Worm (Caenorhabditis elegans): Measurements from ENCODE around the gene F26F2.11.

The F26F2.11 gene

DNA sequence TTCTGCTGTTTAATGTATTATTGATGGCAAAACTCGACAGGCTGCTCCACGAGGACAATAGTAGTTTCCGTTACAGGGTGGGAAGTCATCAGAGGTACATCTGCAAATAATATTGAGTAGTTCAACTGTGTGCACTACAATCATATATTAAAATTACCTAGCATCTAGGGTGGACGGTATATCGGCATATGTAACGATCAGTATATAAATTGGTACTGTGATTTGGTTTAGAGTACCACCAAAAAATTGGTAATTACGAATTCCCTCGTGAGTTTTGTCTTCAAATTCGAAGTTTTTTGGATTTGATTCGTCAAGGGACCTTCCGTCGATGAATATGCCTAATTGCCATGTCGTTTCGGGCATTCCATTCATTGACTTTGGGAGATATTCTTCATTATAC, 41.3 kb upstream of the F26F2.11 start, which contains the start of gene ttr-13:
Gene ttr-13, minus strand, starts transcription at position 101 of the 400 bp plus-strand sequence.
- TF ChIP-seq peb-1 (tag; optimal IDR thresholded peaks at IDR 0.05) (no peak), nhr-129 (tag; optimal IDR thresholded peaks at IDR 0.05) (no peak)

DNA sequence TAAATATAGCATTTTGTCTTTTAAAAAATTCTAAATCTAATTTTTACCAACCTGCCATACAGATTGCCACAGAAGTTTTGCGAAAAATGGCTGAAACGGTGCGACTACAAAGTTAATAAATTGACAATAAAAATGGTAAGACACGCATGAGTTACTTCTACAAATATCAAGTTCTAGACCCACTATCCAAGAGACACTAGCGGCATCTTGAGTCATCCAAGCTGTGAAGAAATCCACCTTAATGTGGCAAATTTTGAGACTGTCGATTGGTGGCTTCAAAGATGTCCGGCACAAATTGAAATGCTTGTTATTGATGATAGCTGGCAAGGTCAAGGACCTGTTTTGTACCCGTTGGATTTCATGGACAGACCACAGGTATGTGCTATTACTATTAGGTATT, 38.8 kb upstream of the F26F2.11 start, which contains the start of gene F46B3.16:
Gene F46B3.16, plus strand, starts transcription at position 301 of the 400 bp plus-strand sequence.
- no peak for TF ChIP-seq alr-1 (tag; optimal IDR thresholded peaks at IDR 0.05)
- TF ChIP-seq egl-27 (tag; optimal IDR thresholded peaks at IDR 0.05) = no peak
- TF ChIP-seq Y55F3AM.14 (GFP tag; optimal IDR thresholded peaks at IDR 0.05) = no peak
- TF ChIP-seq gmeb-1 (tag; optimal IDR thresholded peaks at IDR 0.05) = no peak
- TF ChIP-seq unc-39 (tag; optimal IDR thresholded peaks at IDR 0.05) = no peak
- no peak for TF ChIP-seq fos-1 (tag; optimal IDR thresholded peaks at IDR 0.05)
- TF ChIP-seq dmd-4 (tag; optimal IDR thresholded peaks at IDR 0.05) = no peak
- no peak for TF ChIP-seq ceh-82 (tag; optimal IDR thresholded peaks at IDR 0.05)
- no peak for TF ChIP-seq nhr-25 (tag; optimal IDR thresholded peaks at IDR 0.05)
- no peak for TF ChIP-seq ceh-16 (tag; optimal IDR thresholded peaks at IDR 0.05)
- no peak for TF ChIP-seq crh-2 (tag; optimal IDR thresholded peaks at IDR 0.05)
- TF ChIP-seq nhr-11 (tag; optimal IDR thresholded peaks at IDR 0.05) = no peak
- TF ChIP-seq ama-1 (optimal IDR thresholded peaks at IDR 0.05) = no peak
- TF ChIP-seq blmp-1 (tag; optimal IDR thresholded peaks at IDR 0.05; ENCODE audit: insufficient read depth) = no peak

DNA sequence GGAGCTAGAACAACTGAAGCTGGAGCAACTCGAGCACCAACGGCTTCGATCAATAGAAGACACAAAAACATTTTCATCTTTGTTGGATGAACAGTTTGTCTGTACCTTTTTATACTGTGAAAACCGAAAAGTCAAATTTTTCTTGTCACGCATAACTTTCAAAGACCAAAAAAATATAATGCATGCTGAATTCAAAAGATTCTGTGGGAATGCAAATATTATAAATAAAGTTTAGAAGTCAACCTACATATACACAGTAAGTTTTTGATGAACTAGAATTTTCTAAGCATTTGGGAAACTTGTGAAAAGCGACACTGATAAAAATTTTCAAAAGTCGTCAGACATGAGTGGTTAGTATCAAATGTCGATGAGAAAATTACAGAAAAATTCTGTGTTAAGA, 38.1 kb upstream of the F26F2.11 start, which contains the start of gene F46B3.15:
Gene F46B3.15, minus strand, starts transcription at position 101 of the 400 bp plus-strand sequence.
- TF ChIP-seq alr-1 (tag; optimal IDR thresholded peaks at IDR 0.05) (no peak), zag-1 (tag; optimal IDR thresholded peaks at IDR 0.05) (no peak), mbf-1 (tag; optimal IDR thresholded peaks at IDR 0.05) (no peak), elt-3 (tag; optimal IDR thresholded peaks at IDR 0.05) (no peak), crh-2 (tag; optimal IDR thresholded peaks at IDR 0.05) (no peak), nhr-21 (tag; optimal IDR thresholded peaks at IDR 0.05) (no peak), lin-11 (tag; optimal IDR thresholded peaks at IDR 0.05) (no peak), blmp-1 (tag; optimal IDR thresholded peaks at IDR 0.05; ENCODE audit: insufficient read depth) (no peak), nhr-12 (tag; optimal IDR thresholded peaks at IDR 0.05) (no peak), C34F6.9 (tag; optimal IDR thresholded peaks at IDR 0.05) (no peak), skn-1 (tag; optimal IDR thresholded peaks at IDR 0.05) (no peak), ceh-16 (tag; optimal IDR thresholded peaks at IDR 0.05) (no peak), elt-1 (tag; optimal IDR thresholded peaks at IDR 0.05) (no peak), sem-4 (tag; optimal IDR thresholded peaks at IDR 0.05) (no peak), nhr-10 (tag; optimal IDR thresholded peaks at IDR 0.05) (no peak), mab-5 (tag; optimal IDR thresholded peaks at IDR 0.05) (no peak), ztf-4 (tag; optimal IDR thresholded peaks at IDR 0.05) (no peak), ama-1 (optimal IDR thresholded peaks at IDR 0.05) (no peak), egl-27 (tag; optimal IDR thresholded peaks at IDR 0.05) (no peak)

DNA sequence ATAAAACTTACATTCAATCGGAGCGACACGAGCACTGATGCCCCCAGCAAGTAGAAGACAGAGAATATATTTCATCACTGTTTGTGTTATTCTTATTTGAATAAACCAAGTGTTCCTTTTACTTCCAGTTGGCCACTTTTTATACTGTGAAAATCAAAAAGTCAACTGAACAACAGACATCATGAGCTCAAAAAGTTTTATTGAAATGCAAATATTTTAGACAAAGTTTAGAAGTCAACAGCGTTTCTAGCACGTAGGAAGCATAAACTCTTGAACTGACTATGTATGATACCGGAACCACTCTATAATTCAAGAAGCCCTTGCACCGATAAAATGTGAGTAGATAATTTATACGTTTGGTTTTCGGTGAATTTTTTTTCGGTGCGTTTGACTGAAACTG, 35.7 kb upstream of the F26F2.11 start, which contains the start of gene F46B3.14:
Gene F46B3.14, minus strand, starts transcription at position 101 of the 400 bp plus-strand sequence.
- no peak for TF ChIP-seq sma-3 (GFP tag; optimal IDR thresholded peaks at IDR 0.05)
- no peak for TF ChIP-seq R02D3.7 (tag; optimal IDR thresholded peaks at IDR 0.05)
- TF ChIP-seq nhr-12 (tag; optimal IDR thresholded peaks at IDR 0.05) = no peak
- TF ChIP-seq F13H6.1 (tag; optimal IDR thresholded peaks at IDR 0.05) = no peak
- no peak for TF ChIP-seq nhr-11 (tag; optimal IDR thresholded peaks at IDR 0.05)
- no peak for TF ChIP-seq lin-39 (tag; optimal IDR thresholded peaks at IDR 0.05)
- TF ChIP-seq ztf-11 (tag; optimal IDR thresholded peaks at IDR 0.05) = no peak
- TF ChIP-seq gmeb-1 (tag; optimal IDR thresholded peaks at IDR 0.05) = no peak
- TF ChIP-seq C34F6.9 (tag; optimal IDR thresholded peaks at IDR 0.05) = no peak
- no peak for TF ChIP-seq alr-1 (tag; optimal IDR thresholded peaks at IDR 0.05)
- TF ChIP-seq elt-3 (tag; optimal IDR thresholded peaks at IDR 0.05) = no peak
- TF ChIP-seq lin-11 (tag; optimal IDR thresholded peaks at IDR 0.05) = no peak
- TF ChIP-seq sma-9 (GFP tag; optimal IDR thresholded peaks at IDR 0.05) = no peak
- no peak for TF ChIP-seq sma-9 (tag; optimal IDR thresholded peaks at IDR 0.05)
- no peak for TF ChIP-seq lin-13 (GFP tag; optimal IDR thresholded peaks at IDR 0.05)
- TF ChIP-seq nhr-237 (tag; optimal IDR thresholded peaks at IDR 0.05) = no peak
- TF ChIP-seq fos-1 (tag; optimal IDR thresholded peaks at IDR 0.05) = no peak
- no peak for TF ChIP-seq skn-1 (tag; optimal IDR thresholded peaks at IDR 0.05)
- TF ChIP-seq mbf-1 (tag; optimal IDR thresholded peaks at IDR 0.05) = no peak

Data from whole organism, L2 larva.